Fruit fly (Drosophila melanogaster): ENCODE results near the gene CG33939.

DNA sequence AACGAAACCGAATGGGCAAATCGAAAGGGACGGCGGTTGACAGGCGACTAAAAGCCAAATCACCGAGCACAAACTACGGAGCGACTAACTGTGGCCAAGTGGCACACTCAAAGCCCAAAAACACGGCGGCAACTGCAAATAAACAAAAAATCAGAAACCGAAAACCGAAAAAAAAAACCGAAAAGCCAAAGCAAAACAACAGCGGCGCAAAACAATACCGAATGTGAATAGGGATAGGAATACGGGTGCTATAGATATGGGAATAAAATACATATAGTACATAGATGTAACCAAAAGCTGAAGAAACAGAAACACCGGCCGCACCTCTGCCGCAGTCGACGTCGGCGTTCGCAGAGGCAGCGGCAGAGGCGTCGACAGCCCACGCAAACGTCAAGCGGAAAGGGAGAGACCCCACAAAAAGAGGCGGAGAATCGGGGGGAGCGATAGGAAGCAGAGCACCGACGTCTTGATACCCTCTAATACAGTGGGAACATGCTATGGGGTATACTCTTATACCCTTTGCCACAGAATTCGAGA lies 7.6 kb downstream of the CG33939 start, which contains the start of gene RhoGAP18B:
- TF ChIP-seq pan (optimal IDR thresholded peaks at IDR 0.05) (no peak), Abd-B (GFP tag; optimal IDR thresholded peaks at IDR 0.05) (no peak), fru (GFP tag; optimal IDR thresholded peaks at IDR 0.05) (no peak), Dif (GFP tag; optimal IDR thresholded peaks at IDR 0.05; ENCODE audit: partially characterized antibody) (no peak), Hr78 (GFP tag; optimal IDR thresholded peaks at IDR 0.05) (no peak), Hnf4 (GFP tag; optimal IDR thresholded peaks at IDR 0.05) (no peak), sage (GFP tag; optimal IDR thresholded peaks at IDR 0.05) (no peak)
